Worm (Caenorhabditis elegans): Measurements from ENCODE around the gene VB0395L.1.

The VB0395L.1 gene

ce11 chrX:16040207-16040716 is 23.5 kb upstream of the VB0395L.1 start, which contains the start of gene B0395.3:
Gene B0395.3, minus strand, starts transcription at chrX:16040257.
- peak; percentile 65; the same call in 1 of the 2 replicates for TF ChIP-seq ztf-23 (GFP tag; IDR thresholded peaks at IDR 0.05)
- TF ChIP-seq tab-1 (GFP tag; IDR thresholded peaks at IDR 0.05) = no peak

- TF ChIP-seq flt-1 (GFP tag; IDR thresholded peaks at IDR 0.05) (no peak), tab-1 (GFP tag; IDR thresholded peaks at IDR 0.05) (no peak), med-1 (GFP tag; optimal IDR thresholded peaks at IDR 0.05; ENCODE audit: insufficient read depth) (no peak), ref-1 (GFP tag; conservative IDR thresholded peaks at IDR 0.05) (no peak), klf-2 (GFP tag; conservative IDR thresholded peaks at IDR 0.05) (no peak), ztf-29 (GFP tag; IDR thresholded peaks at IDR 0.05) (no peak)
Measured at ce11 chrX:16039173-16039572, 22.4 kb upstream of the VB0395L.1 start.

ce11 chrX:16030506-16030905 is 13.7 kb upstream of the VB0395L.1 start, which contains the start of gene mboa-1:
Gene mboa-1, plus strand, starts transcription at chrX:16030806.
- no peak for TF ChIP-seq T22C8.4 (GFP tag; IDR thresholded peaks at IDR 0.05)
- TF ChIP-seq tab-1 (GFP tag; IDR thresholded peaks at IDR 0.05) = no peak
- no peak for TF ChIP-seq ref-1 (GFP tag; conservative IDR thresholded peaks at IDR 0.05)
- no peak for TF ChIP-seq ztf-23 (GFP tag; IDR thresholded peaks at IDR 0.05)
- TF ChIP-seq med-1 (GFP tag; optimal IDR thresholded peaks at IDR 0.05; ENCODE audit: insufficient read depth) = no peak
- TF ChIP-seq flt-1 (GFP tag; IDR thresholded peaks at IDR 0.05) = no peak
- no peak for TF ChIP-seq cog-1 (tag; optimal IDR thresholded peaks at IDR 0.05)
- no peak for TF ChIP-seq klf-2 (GFP tag; conservative IDR thresholded peaks at IDR 0.05)
- TF ChIP-seq ztf-29 (GFP tag; IDR thresholded peaks at IDR 0.05) = no peak

ce11 chrX:16028980-16029379 is 12.2 kb upstream of the VB0395L.1 start:
- TF ChIP-seq cog-1 (tag; optimal IDR thresholded peaks at IDR 0.05) (no peak), ztf-29 (GFP tag; IDR thresholded peaks at IDR 0.05) (no peak), flt-1 (GFP tag; IDR thresholded peaks at IDR 0.05) (no peak), ref-1 (GFP tag; conservative IDR thresholded peaks at IDR 0.05) (no peak), klf-2 (GFP tag; conservative IDR thresholded peaks at IDR 0.05) (no peak), T22C8.4 (GFP tag; IDR thresholded peaks at IDR 0.05) (no peak), tab-1 (GFP tag; IDR thresholded peaks at IDR 0.05) (no peak), med-1 (GFP tag; optimal IDR thresholded peaks at IDR 0.05; ENCODE audit: insufficient read depth) (no peak), ztf-23 (GFP tag; IDR thresholded peaks at IDR 0.05) (no peak)

ce11 chrX:16024558-16024957 is 7.8 kb upstream of the VB0395L.1 start:
- TF ChIP-seq ref-1 (GFP tag; conservative IDR thresholded peaks at IDR 0.05) (no peak), tab-1 (GFP tag; IDR thresholded peaks at IDR 0.05) (no peak), cog-1 (tag; optimal IDR thresholded peaks at IDR 0.05) (no peak), flt-1 (GFP tag; IDR thresholded peaks at IDR 0.05) (no peak), ztf-29 (GFP tag; IDR thresholded peaks at IDR 0.05) (no peak), ztf-23 (GFP tag; IDR thresholded peaks at IDR 0.05) (no peak), med-1 (GFP tag; optimal IDR thresholded peaks at IDR 0.05; ENCODE audit: insufficient read depth) (no peak), klf-2 (GFP tag; conservative IDR thresholded peaks at IDR 0.05) (no peak), T22C8.4 (GFP tag; IDR thresholded peaks at IDR 0.05) (no peak)

- TF ChIP-seq med-1 (GFP tag; optimal IDR thresholded peaks at IDR 0.05; ENCODE audit: insufficient read depth) (no peak), ref-1 (GFP tag; conservative IDR thresholded peaks at IDR 0.05) (no peak), T22C8.4 (GFP tag; IDR thresholded peaks at IDR 0.05) (no peak), flt-1 (GFP tag; IDR thresholded peaks at IDR 0.05) (no peak), klf-2 (GFP tag; conservative IDR thresholded peaks at IDR 0.05) (no peak), cog-1 (tag; optimal IDR thresholded peaks at IDR 0.05) (no peak), ztf-23 (GFP tag; IDR thresholded peaks at IDR 0.05) (no peak), ztf-29 (GFP tag; IDR thresholded peaks at IDR 0.05) (no peak), tab-1 (GFP tag; IDR thresholded peaks at IDR 0.05) (no peak)
Measured at ce11 chrX:16006529-16006928, 10.3 kb downstream of the VB0395L.1 start, which contains the start of gene C09G1.4. Gene C09G1.4, minus strand, starts transcription at chrX:16006629.

DNA sequence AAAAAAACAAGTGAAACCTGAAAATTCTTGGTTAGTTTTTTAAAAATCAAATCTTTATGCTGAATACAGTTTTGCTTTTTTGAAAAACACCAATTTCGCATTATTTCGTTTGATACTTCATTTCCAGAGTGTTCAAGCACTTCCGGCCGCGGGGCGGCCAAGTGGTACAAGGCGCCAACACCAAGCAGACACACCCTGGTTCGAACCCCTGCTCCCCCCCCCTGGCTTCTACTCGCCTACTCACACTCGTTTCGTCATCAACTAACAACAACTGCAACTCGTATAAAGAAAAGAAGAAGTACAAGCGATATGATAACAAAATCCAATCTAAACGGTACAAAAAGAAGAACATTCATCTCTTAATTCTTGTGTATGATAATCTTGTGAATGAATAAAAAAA is 14.0 kb downstream of the VB0395L.1 start:
- TF ChIP-seq ref-1 (GFP tag; conservative IDR thresholded peaks at IDR 0.05) = no peak
- TF ChIP-seq ztf-29 (GFP tag; IDR thresholded peaks at IDR 0.05) = no peak
- no peak for TF ChIP-seq cog-1 (tag; optimal IDR thresholded peaks at IDR 0.05)
- no peak for TF ChIP-seq flt-1 (GFP tag; IDR thresholded peaks at IDR 0.05)
- TF ChIP-seq T22C8.4 (GFP tag; IDR thresholded peaks at IDR 0.05) = no peak
- TF ChIP-seq ztf-23 (GFP tag; IDR thresholded peaks at IDR 0.05) = no peak
- no peak for TF ChIP-seq med-1 (GFP tag; optimal IDR thresholded peaks at IDR 0.05; ENCODE audit: insufficient read depth)
- no peak for TF ChIP-seq klf-2 (GFP tag; conservative IDR thresholded peaks at IDR 0.05)
- no peak for TF ChIP-seq tab-1 (GFP tag; IDR thresholded peaks at IDR 0.05)

DNA sequence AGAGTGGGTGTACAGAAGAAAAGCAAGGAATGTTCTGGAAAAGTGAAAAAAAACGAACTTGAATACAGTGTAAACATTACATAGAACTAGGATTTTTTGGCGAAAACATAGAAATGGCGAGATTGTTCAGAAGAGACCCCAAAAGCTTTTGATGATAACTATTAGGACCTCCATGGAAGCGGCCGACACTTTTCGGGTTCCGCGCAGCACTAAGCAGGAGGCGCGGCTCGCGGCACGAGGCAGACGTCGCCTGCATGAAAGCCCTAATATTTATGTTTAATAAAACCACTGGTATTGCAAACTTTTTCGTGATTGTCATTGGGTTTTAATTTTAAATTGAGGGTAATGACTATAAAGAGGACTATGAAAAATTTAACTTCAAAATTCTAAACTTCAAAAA is 18.9 kb downstream of the VB0395L.1 start:
- no peak for TF ChIP-seq med-1 (GFP tag; optimal IDR thresholded peaks at IDR 0.05; ENCODE audit: insufficient read depth)
- no peak for TF ChIP-seq ztf-23 (GFP tag; IDR thresholded peaks at IDR 0.05)
- no peak for TF ChIP-seq flt-1 (GFP tag; IDR thresholded peaks at IDR 0.05)
- TF ChIP-seq ref-1 (GFP tag; conservative IDR thresholded peaks at IDR 0.05) = no peak
- TF ChIP-seq klf-2 (GFP tag; conservative IDR thresholded peaks at IDR 0.05) = no peak
- no peak for TF ChIP-seq ztf-29 (GFP tag; IDR thresholded peaks at IDR 0.05)
- TF ChIP-seq cog-1 (tag; optimal IDR thresholded peaks at IDR 0.05) = no peak
- TF ChIP-seq tab-1 (GFP tag; IDR thresholded peaks at IDR 0.05) = no peak
- TF ChIP-seq T22C8.4 (GFP tag; IDR thresholded peaks at IDR 0.05) = no peak

ce11 chrX:15997153-15997552 is 19.6 kb downstream of the VB0395L.1 start:
- TF ChIP-seq med-1 (GFP tag; optimal IDR thresholded peaks at IDR 0.05; ENCODE audit: insufficient read depth) (no peak), cog-1 (tag; optimal IDR thresholded peaks at IDR 0.05) (no peak), tab-1 (GFP tag; IDR thresholded peaks at IDR 0.05) (no peak), flt-1 (GFP tag; IDR thresholded peaks at IDR 0.05) (no peak), klf-2 (GFP tag; conservative IDR thresholded peaks at IDR 0.05) (no peak), T22C8.4 (GFP tag; IDR thresholded peaks at IDR 0.05) (no peak), ztf-23 (GFP tag; IDR thresholded peaks at IDR 0.05) (no peak), ref-1 (GFP tag; conservative IDR thresholded peaks at IDR 0.05) (no peak), ztf-29 (GFP tag; IDR thresholded peaks at IDR 0.05) (no peak)

DNA sequence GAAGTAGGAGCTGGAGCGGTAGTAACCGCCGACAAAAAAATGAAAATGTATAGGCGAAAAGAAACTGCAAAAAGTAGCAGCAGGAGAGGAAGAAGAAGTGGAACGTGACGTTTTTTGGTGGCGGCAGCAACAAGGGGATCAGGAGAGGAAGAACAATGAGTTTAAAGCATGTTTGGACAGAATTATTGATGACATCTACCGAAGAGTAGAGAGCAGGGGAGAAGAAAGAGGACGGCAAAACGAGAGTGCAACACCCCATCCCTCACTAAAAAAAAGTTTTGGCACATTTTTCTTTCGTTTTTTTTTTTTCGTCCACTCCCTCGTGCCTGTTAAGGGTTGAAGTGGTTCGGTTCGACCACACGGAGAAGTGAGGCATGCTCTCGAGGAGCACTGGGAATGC is 22.9 kb downstream of the VB0395L.1 start:
- TF ChIP-seq cog-1 (tag; optimal IDR thresholded peaks at IDR 0.05) (no peak), ref-1 (GFP tag; conservative IDR thresholded peaks at IDR 0.05) (no peak), ztf-29 (GFP tag; IDR thresholded peaks at IDR 0.05) (no peak), tab-1 (GFP tag; IDR thresholded peaks at IDR 0.05) (no peak), T22C8.4 (GFP tag; IDR thresholded peaks at IDR 0.05) (no peak), ztf-23 (GFP tag; IDR thresholded peaks at IDR 0.05) (no peak), klf-2 (GFP tag; conservative IDR thresholded peaks at IDR 0.05) (no peak), med-1 (GFP tag; optimal IDR thresholded peaks at IDR 0.05; ENCODE audit: insufficient read depth) (no peak), flt-1 (GFP tag; IDR thresholded peaks at IDR 0.05) (no peak)
